Worm (Caenorhabditis elegans) whole organism, early embryonic: ENCODE measurements around the gene egl-23.

ENCODE experiments used
- ama-1 ChIP-seq: fragments of 150-350 bp; optimal IDR thresholded peaks from 2 replicates; lab custom pipeline; 2014
- ceh-13 ChIP-seq: fragments of 200-800 bp; sonication (Bioruptor generic); optimal IDR thresholded peaks from 2 replicates; lab custom pipeline; 2018; ENCODE audit warnings: mild to moderate bottlenecking, missing genetic modification characterization, missing compliant biosample characterization
- ets-7 ChIP-seq: sonication (generic microtip); optimal IDR thresholded peaks from 2 replicates; lab custom pipeline; 2016; ENCODE audit warnings: missing genotype, missing genetic modification characterization, missing compliant biosample characterization
- flt-1 ChIP-seq: fragments of 200-800 bp; sonication (Bioruptor generic); IDR thresholded peaks from 2 replicates; pipeline ENCODE4 v1.3.6; 2022; ENCODE audit warnings: missing genetic modification characterization, missing compliant biosample characterization
- tbx-11 ChIP-seq: fragments of 200-800 bp; sonication (Bioruptor generic); IDR thresholded peaks from 2 replicates; pipeline ENCODE4 v1.3.6; 2022; ENCODE audit warnings: missing genetic modification characterization, missing compliant biosample characterization

ce11 chrIV:14060612-14061011 is 71.7 kb downstream of the egl-23 start, which contains the start of gene Y37A1B.4:
- TF ChIP-seq ama-1 (no peak), ceh-13 (no peak), ets-7 (tag; lab: Kevin White, UChicago) (no peak), tbx-11 (GFP tag; lab: Robert Waterston, UW) (no peak), flt-1 (GFP tag; lab: Robert Waterston, UW) (no peak)
